Worm (Caenorhabditis elegans): Measurements from ENCODE around the gene K11D9.3.

DNA sequence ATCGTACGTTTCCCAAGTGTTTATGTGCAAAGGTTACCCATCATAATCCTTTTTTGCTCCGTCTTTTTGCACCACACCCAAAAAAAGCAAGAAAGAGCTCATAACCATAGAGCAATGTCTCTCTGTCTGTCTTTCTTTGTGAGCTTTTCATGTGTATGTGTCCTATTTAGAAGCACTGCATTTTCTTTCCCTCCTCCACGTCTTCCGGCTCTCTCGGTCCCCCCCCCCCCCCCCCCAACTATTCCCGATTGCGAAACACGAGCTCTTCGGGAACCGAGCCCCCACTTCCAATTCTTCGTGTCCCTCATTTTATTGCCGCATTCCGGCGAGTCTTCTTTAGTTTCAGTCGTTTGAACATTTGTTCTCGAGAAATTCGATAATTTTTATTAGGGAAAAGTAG, 4.8 kb upstream of the K11D9.3 start:
- TF ChIP-seq hlh-15 (tag; optimal IDR thresholded peaks at IDR 0.05): no peak
- TF ChIP-seq fkh-10 (GFP tag; optimal IDR thresholded peaks at IDR 0.05): no peak
- no peak for TF ChIP-seq pha-4 (tag; optimal IDR thresholded peaks at IDR 0.05)
- TF ChIP-seq elt-4 (tag; optimal IDR thresholded peaks at IDR 0.05): no peak
- TF ChIP-seq ceh-18 (tag; optimal IDR thresholded peaks at IDR 0.05): no peak
- TF ChIP-seq nhr-232 (tag; optimal IDR thresholded peaks at IDR 0.05): no peak
- no peak for TF ChIP-seq tbx-2 (tag; optimal IDR thresholded peaks at IDR 0.05)
